Fruit fly (Drosophila melanogaster): ENCODE measurements around the gene Fdx2.

The Fdx2 gene

DNA sequence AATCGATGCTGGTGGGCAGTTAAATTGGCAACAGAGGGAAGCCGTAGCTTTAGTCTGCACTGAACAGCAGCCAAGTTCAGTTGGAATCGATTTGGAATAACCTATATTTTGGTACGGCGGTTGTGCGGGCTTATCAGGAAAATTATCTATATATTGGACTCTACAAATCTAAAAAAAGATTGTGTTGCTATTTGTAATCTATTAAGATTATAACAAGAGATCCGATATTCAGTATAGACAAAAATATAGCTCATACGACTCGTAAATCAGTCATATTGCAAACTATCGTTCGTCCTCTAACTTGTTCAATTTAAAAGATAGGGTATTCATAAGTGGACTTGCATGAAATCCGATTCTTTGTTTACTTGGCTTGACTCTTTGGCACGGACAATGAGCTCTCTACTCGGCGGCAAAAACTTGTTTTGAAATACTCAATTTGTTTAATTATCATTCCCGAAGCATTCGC is 3.7 kb upstream of the Fdx2 start, which contains the start of gene Hexo1 (continued):
- TF ChIP-seq D19A (tag; optimal IDR thresholded peaks at IDR 0.05) (peak; percentile 97), CG1529 (GFP tag; optimal IDR thresholded peaks at IDR 0.05) (no peak), croc (GFP tag; conservative IDR thresholded peaks at IDR 0.05) (no peak), shn (GFP tag; optimal IDR thresholded peaks at IDR 0.05) (no peak), CG18011 (GFP tag; optimal IDR thresholded peaks at IDR 0.05) (peak; percentile 23), Blimp-1 (GFP tag; optimal IDR thresholded peaks at IDR 0.05) (peak; percentile 11), CG12744 (GFP tag; optimal IDR thresholded peaks at IDR 0.05) (no peak), CTCF (GFP tag; optimal IDR thresholded peaks at IDR 0.05) (no peak), phol (tag; optimal IDR thresholded peaks at IDR 0.05) (peak; percentile 10), CG15269 (tag; optimal IDR thresholded peaks at IDR 0.05) (peak; percentile 65), CG13624 (GFP tag; optimal IDR thresholded peaks at IDR 0.05) (peak; percentile 48), CG17361 (GFP tag; IDR thresholded peaks at IDR 0.05) (peak; percentile 30; the same call in 1 of the 3 replicates), Med (GFP tag) (peak; percentile 82), bcd (GFP tag; optimal IDR thresholded peaks at IDR 0.05) (peak; percentile 10), twi (tag; optimal IDR thresholded peaks at IDR 0.05) (no peak), CG8388 (GFP tag; optimal IDR thresholded peaks at IDR 0.05) (no peak), CG18476 (GFP tag; optimal IDR thresholded peaks at IDR 0.05) (no peak), CG12769 (tag; optimal IDR thresholded peaks at IDR 0.05) (peak; percentile 12), Xbp1 (GFP tag; optimal IDR thresholded peaks at IDR 0.05) (peak; percentile 1), sob (GFP tag; IDR thresholded peaks at IDR 0.05) (no peak), zfh1 (GFP tag; IDR thresholded peaks at IDR 0.05) (no peak), bab2 (GFP tag; optimal IDR thresholded peaks at IDR 0.05) (peak; percentile 13), Ssrp (tag; optimal IDR thresholded peaks at IDR 0.05) (no peak), NFAT (GFP tag; IDR thresholded peaks at IDR 0.05) (no peak), CG15514 (GFP tag; optimal IDR thresholded peaks at IDR 0.05) (peak; percentile 78), CG2712 (tag; optimal IDR thresholded peaks at IDR 0.05) (peak; percentile 38), CG12299 (tag; optimal IDR thresholded peaks at IDR 0.05) (no peak), CG10274 (GFP tag; optimal IDR thresholded peaks at IDR 0.05) (no peak), GATAe (GFP tag; conservative IDR thresholded peaks at IDR 0.05) (peak; percentile 37; the same call in 1 of the 2 replicates), wdn (GFP tag; IDR thresholded peaks at IDR 0.05) (0 out of 2 replicates have a peak, but pooled peaks have one; percentile 33), CG17186 (GFP tag; optimal IDR thresholded peaks at IDR 0.05) (no peak), gt (GFP tag; IDR thresholded peaks at IDR 0.05) (no peak), sd (tag; optimal IDR thresholded peaks at IDR 0.05) (peak; percentile 19), pzg (GFP tag; optimal IDR thresholded peaks at IDR 0.05) (no peak), CG17802 (tag; optimal IDR thresholded peaks at IDR 0.05) (no peak), CG5245 (GFP tag; optimal IDR thresholded peaks at IDR 0.05) (no peak), CG32772 (GFP tag; IDR thresholded peaks at IDR 0.05) (no peak), Ada2b (GFP tag; IDR thresholded peaks at IDR 0.05) (0 out of 2 replicates have a peak, but pooled peaks have one; percentile 17), PHDP (tag; optimal IDR thresholded peaks at IDR 0.05) (peak; percentile 48), CG12659 (GFP tag; optimal IDR thresholded peaks at IDR 0.05) (peak; percentile 27), CG6689 (GFP tag; IDR thresholded peaks at IDR 0.05) (no peak), ewg (GFP tag; optimal IDR thresholded peaks at IDR 0.05) (no peak), CG2129 (GFP tag; IDR thresholded peaks at IDR 0.05; ENCODE audit: partially characterized antibody) (no peak), onecut (GFP tag; IDR thresholded peaks at IDR 0.05) (no peak), gro (GFP tag; optimal IDR thresholded peaks at IDR 0.05) (no peak), chinmo (GFP tag; IDR thresholded peaks at IDR 0.05; ENCODE audit: partially characterized antibody) (0 out of 4 replicates have a peak, but pooled peaks have one; percentile 47), odd (GFP tag; optimal IDR thresholded peaks at IDR 0.05) (peak; percentile 36), ATbp (GFP tag; optimal IDR thresholded peaks at IDR 0.05) (peak; percentile 40), nmo (GFP tag; optimal IDR thresholded peaks at IDR 0.05) (peak; percentile 35), CG7556 (GFP tag; optimal IDR thresholded peaks at IDR 0.05) (peak; percentile 29), eyg (GFP tag; optimal IDR thresholded peaks at IDR 0.05) (no peak)
